Worm (Caenorhabditis elegans) whole organism, L4 larva: ENCODE results near the gene algn-6.

Experiments used
- D1046.2 ChIP-seq: fragments of 200-800 bp; sonication (Bioruptor generic); IDR thresholded peaks from 2 replicates; pipeline ENCODE4 v1.3.6; 2022; ENCODE audit warnings: missing genetic modification characterization, missing compliant biosample characterization
- F10B5.3 ChIP-seq: sonication (generic microtip); optimal IDR thresholded peaks from 2 replicates; lab custom pipeline; 2016; ENCODE audit warnings: mild to moderate bottlenecking, missing genetic modification characterization, missing compliant biosample characterization
- F26F4.8 ChIP-seq: fragments of 200-800 bp; sonication (Bioruptor generic); conservative IDR thresholded peaks from 2 replicates; pipeline ENCODE4 v1.3.6; 2022; ENCODE audit warnings: missing genetic modification characterization, missing compliant biosample characterization
- F37D6.2 ChIP-seq: sonication (generic microtip); optimal IDR thresholded peaks from 2 replicates; lab custom pipeline; 2016; ENCODE audit warnings: mild to moderate bottlenecking, missing genetic modification characterization, missing compliant biosample characterization
- F44E2.7 ChIP-seq: fragments of 200-800 bp; sonication (Bioruptor generic); IDR thresholded peaks from 2 replicates; pipeline ENCODE4 v2.1.2; 2022; ENCODE audit warnings: missing genetic modification characterization, missing compliant biosample characterization
- F49E8.2 ChIP-seq: sonication (generic microtip); optimal IDR thresholded peaks from 2 replicates; lab custom pipeline; 2016; ENCODE audit warnings: missing compliant biosample characterization, mild to moderate bottlenecking, missing genetic modification characterization, borderline replicate concordance
- Y105C5A.15 ChIP-seq: fragments of 200-800 bp; sonication (Bioruptor generic); IDR thresholded peaks from 2 replicates; pipeline ENCODE4 v1.3.6; 2022; ENCODE audit warnings: missing genetic modification characterization, missing compliant biosample characterization
- Y48G9A.11 ChIP-seq: fragments of 200-800 bp; sonication (Bioruptor generic); IDR thresholded peaks from 2 replicates; pipeline ENCODE4 v1.3.6; 2022; ENCODE audit warnings: missing genetic modification reagents, missing genetic modification characterization, missing compliant biosample characterization
- ZK337.2 ChIP-seq: fragments of 200-800 bp; sonication (Bioruptor generic); IDR thresholded peaks from 2 replicates; pipeline ENCODE4 v1.3.6; 2022; ENCODE audit warnings: missing genetic modification reagents, missing genetic modification characterization, missing compliant biosample characterization
- ZK546.5 ChIP-seq, 2 experiments: sonication (generic microtip); optimal IDR thresholded peaks; 2 replicates each; lab custom pipeline; 2017; ENCODE audit warnings: missing biosample characterization in 2 of 2, missing genetic modification characterization in 2 of 2
- aha-1 ChIP-seq: fragments of 150-350 bp; peaks from one replicate; lab custom pipeline; 2014; ENCODE audit warnings: missing biosample characterization, missing genetic modification characterization
- ama-1 ChIP-seq: fragments of 150-350 bp; optimal IDR thresholded peaks from 2 replicates; lab custom pipeline; 2014; ENCODE audit warnings: inconsistent platforms, mixed read lengths
- ceh-20 ChIP-seq: fragments of 200-800 bp; sonication (Bioruptor generic); IDR thresholded peaks from 2 replicates; pipeline ENCODE4 v1.3.6; 2022; ENCODE audit warnings: missing genetic modification reagents, missing genetic modification characterization, missing compliant biosample characterization
- ceh-44 ChIP-seq: fragments of 200-800 bp; sonication (Bioruptor generic); IDR thresholded peaks from 2 replicates; pipeline ENCODE4 v1.3.6; 2022; ENCODE audit warnings: missing genetic modification reagents, missing genetic modification characterization, missing compliant biosample characterization
- ces-1 ChIP-seq: fragments of 150-350 bp; sonication (generic microtip); optimal IDR thresholded peaks from 4 replicates; lab custom pipeline; 2014; ENCODE audit warnings: missing biosample characterization, missing genetic modification reagents, missing genetic modification characterization
- ctbp-1 ChIP-seq: fragments of 200-800 bp; sonication (Bioruptor generic); IDR thresholded peaks from 2 replicates; pipeline ENCODE4 v1.3.6; 2022; ENCODE audit warnings: missing genetic modification reagents, missing genetic modification characterization, missing compliant biosample characterization
- daf-12 ChIP-seq: fragments of 150-350 bp; optimal IDR thresholded peaks from 2 replicates; lab custom pipeline; 2014; ENCODE audit warnings: missing biosample characterization, missing genetic modification reagents, missing genetic modification characterization
- dmd-6 ChIP-seq: fragments of 200-800 bp; sonication (Bioruptor generic); IDR thresholded peaks from 2 replicates; pipeline ENCODE4 v1.3.6; 2022; ENCODE audit warnings: missing genetic modification reagents, missing genetic modification characterization, missing compliant biosample characterization
- dmd-8 ChIP-seq: fragments of 200-800 bp; sonication (Bioruptor generic); IDR thresholded peaks from 2 replicates; pipeline ENCODE4 v1.3.6; 2022; ENCODE audit warnings: missing genetic modification characterization, missing compliant biosample characterization
- egl-27 ChIP-seq: sonication (generic microtip); optimal IDR thresholded peaks from 3 replicates; lab custom pipeline; 2017; ENCODE audit warnings: missing biosample characterization, missing genetic modification reagents, missing genetic modification characterization
- egl-43 ChIP-seq: fragments of 200-800 bp; sonication (Bioruptor generic); IDR thresholded peaks from 2 replicates; pipeline ENCODE4 v1.3.6; 2022; ENCODE audit warnings: missing genetic modification reagents, missing genetic modification characterization, missing compliant biosample characterization
- fkh-10 ChIP-seq: fragments of 150-350 bp; optimal IDR thresholded peaks from 2 replicates; lab custom pipeline; 2014; ENCODE audit warnings: missing biosample characterization, missing genetic modification reagents, missing genetic modification characterization
- hlh-30 ChIP-seq: sonication (generic microtip); optimal IDR thresholded peaks from 2 replicates; lab custom pipeline; 2017; ENCODE audit warnings: antibody characterized with exemption, mild to moderate bottlenecking, missing genetic modification characterization, missing compliant biosample characterization; ENCODE audit not compliant: insufficient read depth
- lim-7 ChIP-seq: fragments of 200-800 bp; sonication (Bioruptor generic); IDR thresholded peaks from 2 replicates; pipeline ENCODE4 v1.3.6; 2022; ENCODE audit warnings: missing genetic modification characterization, missing compliant biosample characterization
- lin-13 ChIP-seq: fragments of 150-350 bp; optimal IDR thresholded peaks from 2 replicates; lab custom pipeline; 2014; ENCODE audit warnings: missing biosample characterization, missing genetic modification reagents, missing genetic modification characterization
- lin-38 ChIP-seq: fragments of 200-800 bp; sonication (Bioruptor generic); IDR thresholded peaks from 2 replicates; pipeline ENCODE4 v1.3.6; 2022; ENCODE audit warnings: missing genetic modification reagents, missing genetic modification characterization, missing compliant biosample characterization
- lin-39 ChIP-seq: fragments of 150-350 bp; optimal IDR thresholded peaks from 2 replicates; lab custom pipeline; 2014; ENCODE audit warnings: missing biosample characterization, missing genetic modification reagents, missing genetic modification characterization
- lir-3 ChIP-seq: sonication (generic microtip); optimal IDR thresholded peaks from 2 replicates; lab custom pipeline; 2016; ENCODE audit warnings: mild to moderate bottlenecking, missing genetic modification characterization, missing compliant biosample characterization
- madf-9 ChIP-seq: fragments of 200-800 bp; sonication (Bioruptor generic); conservative IDR thresholded peaks from 2 replicates; pipeline ENCODE4 v1.3.6; 2022; ENCODE audit warnings: missing genetic modification reagents, missing genetic modification characterization, missing compliant biosample characterization
- mes-2 ChIP-seq: sonication (generic microtip); optimal IDR thresholded peaks from 2 replicates; lab custom pipeline; 2016; ENCODE audit warnings: missing genotype, mild to moderate bottlenecking, missing genetic modification characterization, missing compliant biosample characterization; ENCODE audit not compliant: poor library complexity, severe bottlenecking
- mxl-2 ChIP-seq: fragments of 200-800 bp; sonication (Bioruptor generic); conservative IDR thresholded peaks from 2 replicates; pipeline ENCODE4 v1.3.6; 2022; ENCODE audit warnings: missing genetic modification reagents, missing genetic modification characterization, missing compliant biosample characterization
- mxl-3 ChIP-seq: fragments of 200-800 bp; sonication (Bioruptor generic); optimal IDR thresholded peaks from 2 replicates; lab custom pipeline; 2018; ENCODE audit warnings: mild to moderate bottlenecking, missing genetic modification characterization, missing compliant biosample characterization
- nhr-10 ChIP-seq: fragments of 150-350 bp; optimal IDR thresholded peaks from 2 replicates; lab custom pipeline; 2014; ENCODE audit warnings: missing biosample characterization, missing genetic modification characterization
- nhr-102 ChIP-seq: sonication (generic microtip); optimal IDR thresholded peaks from 2 replicates; lab custom pipeline; 2016; ENCODE audit warnings: mild to moderate bottlenecking, missing genetic modification characterization, moderate library complexity, missing compliant biosample characterization
- nhr-111 ChIP-seq: fragments of 200-800 bp; sonication (Bioruptor generic); optimal IDR thresholded peaks from 2 replicates; lab custom pipeline; 2018; ENCODE audit warnings: mild to moderate bottlenecking, missing genetic modification characterization, missing compliant biosample characterization
- nhr-237 ChIP-seq: sonication (generic microtip); optimal IDR thresholded peaks from 2 replicates; lab custom pipeline; 2017; ENCODE audit warnings: missing biosample characterization, missing genetic modification characterization
- nhr-25 ChIP-seq: sonication (generic microtip); optimal IDR thresholded peaks from 2 replicates; lab custom pipeline; 2017; ENCODE audit warnings: missing genetic modification characterization, mild to moderate bottlenecking, missing compliant biosample characterization, antibody characterized with exemption, moderate library complexity, borderline replicate concordance; ENCODE audit not compliant: insufficient read depth
- nhr-28 ChIP-seq: fragments of 150-350 bp; optimal IDR thresholded peaks from 2 replicates; lab custom pipeline; 2014; ENCODE audit warnings: missing biosample characterization, missing genetic modification characterization
- nhr-41 ChIP-seq: fragments of 200-800 bp; sonication (Bioruptor generic); IDR thresholded peaks from 2 replicates; pipeline ENCODE4 v1.3.6; 2022; ENCODE audit warnings: missing genetic modification reagents, missing genetic modification characterization, missing compliant biosample characterization
- nhr-48 ChIP-seq: sonication (generic microtip); optimal IDR thresholded peaks from 2 replicates; lab custom pipeline; 2016; ENCODE audit warnings: mild to moderate bottlenecking, missing genetic modification characterization, missing compliant biosample characterization
- nhr-6 ChIP-seq: fragments of 150-350 bp; optimal IDR thresholded peaks from 2 replicates; lab custom pipeline; 2014; ENCODE audit warnings: missing biosample characterization, missing genetic modification characterization
- nhr-76 ChIP-seq: fragments of 150-350 bp; optimal IDR thresholded peaks from 2 replicates; lab custom pipeline; 2014; ENCODE audit warnings: missing biosample characterization, missing genetic modification characterization
- nhr-77 ChIP-seq: fragments of 150-350 bp; optimal IDR thresholded peaks from 2 replicates; lab custom pipeline; 2014; ENCODE audit warnings: missing biosample characterization, missing genetic modification characterization
- php-3 ChIP-seq: fragments of 200-800 bp; sonication (Bioruptor generic); IDR thresholded peaks from 2 replicates; pipeline ENCODE4 v1.3.6; 2022; ENCODE audit warnings: missing genetic modification reagents, missing genetic modification characterization, missing compliant biosample characterization
- saeg-2 ChIP-seq: fragments of 200-800 bp; sonication (Bioruptor generic); IDR thresholded peaks from 2 replicates; pipeline ENCODE4 v1.3.6; 2022; ENCODE audit warnings: missing genetic modification reagents, missing genetic modification characterization, missing compliant biosample characterization
- skn-1 ChIP-seq: fragments of 150-350 bp; optimal IDR thresholded peaks from 2 replicates; lab custom pipeline; 2014; ENCODE audit warnings: missing biosample characterization, missing genetic modification characterization
- spr-1 ChIP-seq: sonication (generic microtip); optimal IDR thresholded peaks from 2 replicates; lab custom pipeline; 2016; ENCODE audit warnings: mild to moderate bottlenecking, missing genetic modification characterization, missing compliant biosample characterization
- vab-7 ChIP-seq: fragments of 200-800 bp; sonication (Bioruptor generic); IDR thresholded peaks from 2 replicates; pipeline ENCODE4 v1.3.6; 2022; ENCODE audit warnings: missing genetic modification reagents, missing genetic modification characterization, missing compliant biosample characterization
- zag-1 ChIP-seq: fragments of 150-350 bp; optimal IDR thresholded peaks from 2 replicates; lab custom pipeline; 2014; ENCODE audit warnings: missing biosample characterization, missing genetic modification characterization
- zfp-2 ChIP-seq: sonication (generic microtip); optimal IDR thresholded peaks from 2 replicates; lab custom pipeline; 2016; ENCODE audit warnings: mild to moderate bottlenecking, missing genetic modification characterization, missing compliant biosample characterization
- zfp-3 ChIP-seq: fragments of 200-800 bp; sonication (Bioruptor generic); conservative IDR thresholded peaks from 2 replicates; pipeline ENCODE4 v1.3.6; 2022; ENCODE audit warnings: missing genetic modification reagents, missing genetic modification characterization, missing compliant biosample characterization
- ztf-11 ChIP-seq: fragments of 150-350 bp; optimal IDR thresholded peaks from 2 replicates; lab custom pipeline; 2014; ENCODE audit warnings: missing biosample characterization, missing genetic modification characterization
- ztf-7 ChIP-seq: fragments of 150-350 bp; optimal IDR thresholded peaks from 2 replicates; lab custom pipeline; 2014; ENCODE audit warnings: missing biosample characterization, missing genetic modification characterization

algn-6 gene

ce11 chrII:8039416-8039815, at the start of gene algn-6, which contains the start of gene ubh-4:
Gene algn-6, plus strand, starts transcription at chrII:8039802.
Gene ubh-4, minus strand, starts transcription at chrII:8039597.
- TF ChIP-seq ceh-44 (no peak), nhr-25 (tag; lab: Kevin White, UChicago) (no peak), Y48G9A.11 (peak; percentile 34; the same call in 1 of the 2 replicates), nhr-111 (no peak), nhr-10 (no peak), lin-13 (GFP tag; lab: Kevin White, UChicago) (no peak), ceh-20 (GFP tag; lab: Robert Waterston, UW) (no peak), nhr-102 (no peak), nhr-41 (GFP tag; lab: Robert Waterston, UW) (no peak), F44E2.7 (GFP tag; lab: Robert Waterston, UW) (no peak), lir-3 (tag; lab: Kevin White, UChicago) (no peak), F49E8.2 (tag; lab: Kevin White, UChicago) (no peak), skn-1 (tag; lab: Kevin White, UChicago) (no peak), zag-1 (tag; lab: Kevin White, UChicago) (no peak), lim-7 (GFP tag; lab: Robert Waterston, UW) (no peak), vab-7 (0 out of 2 replicates have a peak, but pooled peaks have one; percentile 22), php-3 (no peak), fkh-10 (GFP tag; lab: Kevin White, UChicago) (no peak), nhr-28 (tag; lab: Kevin White, UChicago) (peak; percentile 65), dmd-8 (GFP tag; lab: Robert Waterston, UW) (no peak), D1046.2 (GFP tag; lab: Robert Waterston, UW) (no peak), zfp-2 (tag; lab: Kevin White, UChicago) (no peak), ZK546.5 (tag; optimal IDR thresholded peaks at IDR 0.05; lab: Kevin White, UChicago) (no peak), hlh-30 (peak; percentile 12), mes-2 (tag; lab: Kevin White, UChicago) (peak; percentile 95), ztf-7 (no peak), daf-12 (tag; lab: Kevin White, UChicago) (no peak), nhr-77 (peak; percentile 48), F10B5.3 (tag; lab: Kevin White, UChicago) (no peak), egl-43 (no peak), F37D6.2 (no peak), aha-1 (no peak), ces-1 (no peak), mxl-3 (GFP tag; lab: Kevin White, UChicago) (peak; percentile 38), nhr-237 (no peak), ztf-11 (no peak), spr-1 (tag; lab: Kevin White, UChicago) (no peak), lin-38 (GFP tag; lab: Robert Waterston, UW) (peak; percentile 95), zfp-3 (GFP tag; lab: Robert Waterston, UW) (no peak), egl-27 (tag; lab: Kevin White, UChicago) (no peak), F26F4.8 (no peak), Y105C5A.15 (GFP tag; lab: Robert Waterston, UW) (no peak), madf-9 (GFP tag; lab: Robert Waterston, UW) (no peak), ZK337.2 (0 out of 2 replicates have a peak, but pooled peaks have one; percentile 4), nhr-48 (tag; lab: Kevin White, UChicago) (no peak), nhr-76 (tag; lab: Kevin White, UChicago) (no peak), dmd-6 (peak; percentile 27; the same call in 1 of the 2 replicates), ctbp-1 (no peak), nhr-6 (peak; percentile 80), ama-1 (lab: Kevin White, UChicago) (no peak), lin-39 (tag; lab: Kevin White, UChicago) (no peak), mxl-2 (GFP tag; lab: Robert Waterston, UW) (no peak), saeg-2 (no peak)
